Worm (Caenorhabditis elegans) whole organism, L4 larva: ENCODE data around the gene mig-21.

Experiments used
- F26F4.8 ChIP-seq: fragments of 200-800 bp; sonication (Bioruptor generic); conservative IDR thresholded peaks from 2 replicates; pipeline ENCODE4 v1.3.6; 2022; ENCODE audit warnings: missing genetic modification characterization, missing compliant biosample characterization
- F44E2.7 ChIP-seq: fragments of 200-800 bp; sonication (Bioruptor generic); IDR thresholded peaks from 2 replicates; pipeline ENCODE4 v2.1.2; 2022; ENCODE audit warnings: missing genetic modification characterization, missing compliant biosample characterization
- T26A8.4 ChIP-seq: fragments of 200-800 bp; sonication (Bioruptor generic); IDR thresholded peaks from 2 replicates; pipeline ENCODE4 v1.3.6; 2022; ENCODE audit warnings: missing genetic modification characterization, missing compliant biosample characterization
- aha-1 ChIP-seq: fragments of 150-350 bp; peaks from one replicate; lab custom pipeline; 2014; ENCODE audit warnings: missing biosample characterization, missing genetic modification characterization
- ama-1 ChIP-seq: fragments of 150-350 bp; optimal IDR thresholded peaks from 2 replicates; lab custom pipeline; 2014; ENCODE audit warnings: inconsistent platforms, mixed read lengths
- attf-4 ChIP-seq: sonication (generic microtip); optimal IDR thresholded peaks from 3 replicates; lab custom pipeline; 2017; ENCODE audit warnings: missing biosample characterization, missing genetic modification characterization
- ceh-20 ChIP-seq: fragments of 200-800 bp; sonication (Bioruptor generic); IDR thresholded peaks from 2 replicates; pipeline ENCODE4 v1.3.6; 2022; ENCODE audit warnings: missing genetic modification reagents, missing genetic modification characterization, missing compliant biosample characterization
- ceh-62 ChIP-seq: sonication (generic microtip); optimal IDR thresholded peaks from 2 replicates; lab custom pipeline; 2017; ENCODE audit warnings: missing biosample characterization, missing genetic modification characterization
- ceh-82 ChIP-seq: sonication (generic microtip); optimal IDR thresholded peaks from 2 replicates; lab custom pipeline; 2017; ENCODE audit warnings: missing biosample characterization, missing genetic modification characterization
- ces-1 ChIP-seq: fragments of 150-350 bp; sonication (generic microtip); optimal IDR thresholded peaks from 4 replicates; lab custom pipeline; 2014; ENCODE audit warnings: missing biosample characterization, missing genetic modification reagents, missing genetic modification characterization
- cey-2 ChIP-seq: sonication (generic microtip); optimal IDR thresholded peaks from 3 replicates; lab custom pipeline; 2017; ENCODE audit warnings: missing genetic modification characterization, mild to moderate bottlenecking, missing compliant biosample characterization, antibody characterized with exemption, borderline replicate concordance; ENCODE audit not compliant: insufficient read depth
- dmd-9 ChIP-seq: fragments of 200-800 bp; sonication (Bioruptor generic); IDR thresholded peaks from 2 replicates; pipeline ENCODE4 v1.3.6; 2022; ENCODE audit warnings: missing genetic modification reagents, missing genetic modification characterization, missing compliant biosample characterization
- dpl-1 ChIP-seq: fragments of 150-350 bp; optimal IDR thresholded peaks from 2 replicates; lab custom pipeline; 2014; ENCODE audit warnings: missing biosample characterization, missing genetic modification reagents, missing genetic modification characterization
- duxl-1 ChIP-seq: sonication (generic microtip); optimal IDR thresholded peaks from 2 replicates; lab custom pipeline; 2016; ENCODE audit warnings: mild to moderate bottlenecking, missing genetic modification characterization, moderate library complexity, missing compliant biosample characterization; ENCODE audit not compliant: poor library complexity
- egl-27 ChIP-seq: sonication (generic microtip); optimal IDR thresholded peaks from 3 replicates; lab custom pipeline; 2017; ENCODE audit warnings: missing biosample characterization, missing genetic modification reagents, missing genetic modification characterization
- hlh-30 ChIP-seq: sonication (generic microtip); optimal IDR thresholded peaks from 2 replicates; lab custom pipeline; 2017; ENCODE audit warnings: antibody characterized with exemption, mild to moderate bottlenecking, missing genetic modification characterization, missing compliant biosample characterization; ENCODE audit not compliant: insufficient read depth
- hmg-1.1 ChIP-seq: fragments of 200-800 bp; sonication (Bioruptor generic); IDR thresholded peaks from 2 replicates; pipeline ENCODE4 v1.3.6; 2022; ENCODE audit warnings: missing genetic modification reagents, missing genetic modification characterization, missing compliant biosample characterization
- lin-1 ChIP-seq: fragments of 200-800 bp; sonication (Bioruptor generic); IDR thresholded peaks from 2 replicates; pipeline ENCODE4 v1.3.6; 2022; ENCODE audit warnings: missing genetic modification reagents, missing genetic modification characterization, missing compliant biosample characterization
- lin-13 ChIP-seq: fragments of 150-350 bp; optimal IDR thresholded peaks from 2 replicates; lab custom pipeline; 2014; ENCODE audit warnings: missing biosample characterization, missing genetic modification reagents, missing genetic modification characterization
- lin-15B ChIP-seq: fragments of 150-350 bp; sonication (generic microtip); optimal IDR thresholded peaks from 3 replicates; lab custom pipeline; 2014; ENCODE audit warnings: missing biosample characterization, missing genetic modification characterization
- lin-39 ChIP-seq: fragments of 150-350 bp; optimal IDR thresholded peaks from 2 replicates; lab custom pipeline; 2014; ENCODE audit warnings: missing biosample characterization, missing genetic modification reagents, missing genetic modification characterization
- lsy-2 ChIP-seq, 2 experiments: fragments of 150-350 bp in 1 of 2; sonication (generic microtip) in 1 of 2; optimal IDR thresholded peaks; 2 replicates each; lab custom pipeline; 2014 to 2017; ENCODE audit warnings: missing biosample characterization in 2 of 2, missing genetic modification characterization in 2 of 2
- mep-1 ChIP-seq: fragments of 150-350 bp; sonication (generic microtip); optimal IDR thresholded peaks from 3 replicates; lab custom pipeline; 2014; ENCODE audit warnings: missing biosample characterization, missing genetic modification characterization
- mes-2 ChIP-seq: sonication (generic microtip); optimal IDR thresholded peaks from 2 replicates; lab custom pipeline; 2016; ENCODE audit warnings: missing genotype, mild to moderate bottlenecking, missing genetic modification characterization, missing compliant biosample characterization; ENCODE audit not compliant: poor library complexity, severe bottlenecking
- mxl-2 ChIP-seq: fragments of 200-800 bp; sonication (Bioruptor generic); conservative IDR thresholded peaks from 2 replicates; pipeline ENCODE4 v1.3.6; 2022; ENCODE audit warnings: missing genetic modification reagents, missing genetic modification characterization, missing compliant biosample characterization
- nhr-11 ChIP-seq: fragments of 150-350 bp; optimal IDR thresholded peaks from 2 replicates; lab custom pipeline; 2014; ENCODE audit warnings: missing biosample characterization, missing genetic modification characterization
- nhr-28 ChIP-seq: fragments of 150-350 bp; optimal IDR thresholded peaks from 2 replicates; lab custom pipeline; 2014; ENCODE audit warnings: missing biosample characterization, missing genetic modification characterization
- nhr-41 ChIP-seq: fragments of 200-800 bp; sonication (Bioruptor generic); IDR thresholded peaks from 2 replicates; pipeline ENCODE4 v1.3.6; 2022; ENCODE audit warnings: missing genetic modification reagents, missing genetic modification characterization, missing compliant biosample characterization
- nhr-48 ChIP-seq: sonication (generic microtip); optimal IDR thresholded peaks from 2 replicates; lab custom pipeline; 2016; ENCODE audit warnings: mild to moderate bottlenecking, missing genetic modification characterization, missing compliant biosample characterization
- php-3 ChIP-seq: fragments of 200-800 bp; sonication (Bioruptor generic); IDR thresholded peaks from 2 replicates; pipeline ENCODE4 v1.3.6; 2022; ENCODE audit warnings: missing genetic modification reagents, missing genetic modification characterization, missing compliant biosample characterization
- pqm-1 ChIP-seq: sonication (generic microtip); optimal IDR thresholded peaks from 2 replicates; lab custom pipeline; 2017; ENCODE audit warnings: missing biosample characterization, missing genetic modification characterization
- rbr-2 ChIP-seq: sonication (generic microtip); optimal IDR thresholded peaks from 2 replicates; lab custom pipeline; 2016; ENCODE audit warnings: missing genotype, missing genetic modification characterization, missing compliant biosample characterization
- set-16 ChIP-seq: fragments of 200-800 bp; sonication (Bioruptor generic); IDR thresholded peaks from 2 replicates; pipeline ENCODE4 v1.3.6; 2022; ENCODE audit warnings: missing genetic modification reagents, missing genetic modification characterization, missing compliant biosample characterization
- spr-3 ChIP-seq: fragments of 200-800 bp; sonication (Bioruptor generic); optimal IDR thresholded peaks from 2 replicates; lab custom pipeline; 2018; ENCODE audit warnings: mild to moderate bottlenecking, missing genetic modification characterization, missing compliant biosample characterization
- tra-1 ChIP-seq: fragments of 200-800 bp; sonication (Bioruptor generic); IDR thresholded peaks from 2 replicates; pipeline ENCODE4 v1.3.6; 2022; ENCODE audit warnings: missing genetic modification reagents, missing genetic modification characterization, missing compliant biosample characterization
- unc-39 ChIP-seq: sonication (generic microtip); optimal IDR thresholded peaks from 2 replicates; lab custom pipeline; 2017; ENCODE audit warnings: missing biosample characterization, missing genetic modification characterization
- unc-62 ChIP-seq, 3 experiments: fragments of 150-350 bp in 1 of 3; sonication (generic microtip); optimal IDR thresholded peaks in 2 of 3; peaks in 1 of 3; 1 replicate in 1 of 3; 2 replicates in 2 of 3; lab custom pipeline; 2014 to 2017; ENCODE audit warnings: missing biosample characterization in 3 of 3, missing genetic modification characterization in 3 of 3, missing genetic modification reagents in 3 of 3, missing genotype in 1 of 3
- vab-7 ChIP-seq: fragments of 200-800 bp; sonication (Bioruptor generic); IDR thresholded peaks from 2 replicates; pipeline ENCODE4 v1.3.6; 2022; ENCODE audit warnings: missing genetic modification reagents, missing genetic modification characterization, missing compliant biosample characterization
- zag-1 ChIP-seq: fragments of 150-350 bp; optimal IDR thresholded peaks from 2 replicates; lab custom pipeline; 2014; ENCODE audit warnings: missing biosample characterization, missing genetic modification characterization

The mig-21 gene

DNA sequence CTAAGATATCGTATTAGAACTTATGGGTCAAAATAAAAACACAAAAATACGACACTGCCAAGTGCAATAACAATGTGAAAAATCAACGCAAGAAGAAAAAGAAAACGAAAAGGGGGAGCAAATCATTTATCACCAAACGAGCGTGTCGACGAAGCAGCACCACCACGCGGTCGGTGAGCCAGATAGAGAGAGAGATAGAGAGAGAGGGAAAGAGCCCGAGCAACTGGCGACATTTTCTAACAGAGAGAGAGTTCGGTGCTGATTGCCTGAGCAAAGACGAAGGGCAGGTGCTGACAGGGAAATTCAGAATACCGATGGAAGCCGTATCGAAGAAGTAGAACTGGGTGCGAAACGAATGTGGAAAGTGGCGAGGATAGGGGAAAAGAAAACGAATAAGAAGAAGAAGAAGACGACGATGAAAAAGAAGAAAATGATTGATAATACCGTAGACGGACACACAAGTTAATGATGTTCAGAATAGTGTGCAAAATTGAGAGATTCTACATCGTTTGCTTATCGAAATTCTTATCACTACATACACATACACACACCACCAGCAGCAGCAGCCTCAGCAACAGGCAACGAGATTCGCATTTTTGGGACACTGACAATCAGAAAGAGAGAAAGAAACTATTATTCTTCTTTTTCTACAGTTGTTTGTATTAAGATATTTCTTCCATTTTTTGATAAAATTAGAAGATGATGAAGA is 42.9 kb downstream of the mig-21 start (continued):
- TF ChIP-seq ceh-20 (GFP tag; lab: Robert Waterston, UW) (peak; percentile 13; the same call in 1 of the 2 replicates), nhr-11 (tag; lab: Kevin White, UChicago) (peak; percentile 25), mes-2 (peak; percentile 66), set-16 (peak; percentile 50), hlh-30 (tag; lab: Kevin White, UChicago) (peak; percentile 7), unc-62 (GFP tag; optimal IDR thresholded peaks at IDR 0.05 in 1 of 2; lab: Kevin White, UChicago) (peak in 1 of 2 experiments; percentile 88), unc-62 (tag; optimal IDR thresholded peaks at IDR 0.05; lab: Kevin White, UChicago) (no peak), mep-1 (tag; lab: Kevin White, UChicago) (peak; percentile 27)
- TF ChIP-seq, all 104 proteins: peak for 22

ce11 chrIII:5834663-5835062 is 43.5 kb downstream of the mig-21 start:
- TF ChIP-seq duxl-1 (tag; lab: Kevin White, UChicago) = no peak
- TF ChIP-seq ceh-20 (GFP tag; lab: Robert Waterston, UW) = no peak
- TF ChIP-seq mxl-2 (GFP tag; lab: Robert Waterston, UW) = no peak
- no peak for TF ChIP-seq lin-13 (GFP tag; lab: Kevin White, UChicago)
- no peak for TF ChIP-seq ceh-82
- TF ChIP-seq lsy-2 (tag; optimal IDR thresholded peaks at IDR 0.05; lab: Kevin White, UChicago) = no peak
- TF ChIP-seq nhr-28 (tag; lab: Kevin White, UChicago) = no peak
- TF ChIP-seq attf-4 (tag; lab: Kevin White, UChicago) = no peak
- no peak for TF ChIP-seq F44E2.7 (GFP tag; lab: Robert Waterston, UW)
- no peak for TF ChIP-seq lin-39
- TF ChIP-seq ces-1 = peak; percentile 39
- peak; percentile 26 for TF ChIP-seq ama-1
- TF ChIP-seq T26A8.4 (GFP tag; lab: Robert Waterston, UW) = no peak
- TF ChIP-seq aha-1 (tag; lab: Kevin White, UChicago) = peak; percentile 80
- TF ChIP-seq pqm-1 = no peak
- TF ChIP-seq F26F4.8 (GFP tag; lab: Robert Waterston, UW) = no peak
- 0 out of 2 replicates have a peak, but pooled peaks have one; percentile 15 for TF ChIP-seq vab-7 (GFP tag; lab: Robert Waterston, UW)
- no peak for TF ChIP-seq rbr-2 (tag; lab: Kevin White, UChicago)
- TF ChIP-seq, all 104 proteins: peak for 4

DNA sequence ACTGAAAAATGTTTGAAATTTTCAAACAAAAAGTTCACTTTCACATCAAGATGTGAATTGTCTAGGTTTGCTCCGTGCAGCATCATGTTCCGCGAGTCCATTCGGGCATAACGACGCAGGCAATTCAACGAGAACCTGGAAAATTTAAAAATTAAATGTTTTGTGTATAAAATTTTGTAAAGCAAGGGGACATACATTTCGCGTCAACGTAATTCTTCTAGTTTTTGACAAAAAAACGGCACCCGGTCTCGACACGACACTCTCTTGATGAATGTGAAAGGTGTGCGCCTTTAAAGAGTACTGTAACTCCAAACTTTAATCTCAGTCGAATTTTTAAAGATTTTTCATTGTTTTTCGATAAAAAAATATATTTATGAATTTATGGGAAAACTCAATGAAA is 44.1 kb downstream of the mig-21 start, which contains the start of gene R12B2.6:
Gene R12B2.6 (minus strand): TSS at position 101 of the 400 bp plus-strand sequence.
- no peak for TF ChIP-seq ceh-62 (tag; lab: Kevin White, UChicago)
- no peak for TF ChIP-seq cey-2 (tag; lab: Kevin White, UChicago)
- TF ChIP-seq unc-39 (tag; lab: Kevin White, UChicago) = no peak
- TF ChIP-seq mes-2 = no peak
- TF ChIP-seq tra-1 = no peak
- no peak for TF ChIP-seq egl-27 (tag; lab: Kevin White, UChicago)
- TF ChIP-seq nhr-41 (GFP tag; lab: Robert Waterston, UW) = no peak
- TF ChIP-seq dmd-9 (GFP tag; lab: Robert Waterston, UW) = no peak
- TF ChIP-seq spr-3 = no peak
- no peak for TF ChIP-seq nhr-48 (tag; lab: Kevin White, UChicago)
- TF ChIP-seq hmg-1.1 (GFP tag; lab: Robert Waterston, UW) = no peak
- no peak for TF ChIP-seq php-3 (GFP tag; lab: Robert Waterston, UW)
- TF ChIP-seq zag-1 (tag; lab: Kevin White, UChicago) = no peak
- no peak for TF ChIP-seq lin-15B (tag; lab: Kevin White, UChicago)
- TF ChIP-seq dpl-1 (GFP tag; lab: Kevin White, UChicago) = no peak
- no peak for TF ChIP-seq lin-1
